Fruit fly (Drosophila melanogaster) whole organism, wandering third instar larva: Measurements from ENCODE around the gene CG42500.
A peak's percentile ranks its signal among the peaks of the same experiment; 100 is the strongest.

Experiments used
- Abd-B ChIP-seq: fragments of >200 bp; optimal IDR thresholded peaks from 2 replicates; lab custom pipeline; 2017; ENCODE audit warnings: missing biosample characterization, missing genetic modification characterization
- CG32264 ChIP-seq: fragments of 200-800 bp; sonication (Bioruptor generic); optimal IDR thresholded peaks from 2 replicates; lab custom pipeline; 2016; ENCODE audit warnings: missing biosample characterization, missing genetic modification characterization
- CG9705 ChIP-seq: fragments of 200-800 bp; sonication (Bioruptor generic); optimal IDR thresholded peaks from 2 replicates; lab custom pipeline; 2018; ENCODE audit warnings: missing biosample characterization, mild to moderate bottlenecking, missing genetic modification characterization
- CrebA ChIP-seq: fragments of 200-800 bp; sonication (Bioruptor generic); optimal IDR thresholded peaks from 2 replicates; lab custom pipeline; 2016; ENCODE audit warnings: missing biosample characterization, mild to moderate bottlenecking, missing genetic modification characterization, borderline replicate concordance
- Dfd ChIP-seq: fragments of >200 bp; optimal IDR thresholded peaks from 2 replicates; lab custom pipeline; 2017; ENCODE audit warnings: missing biosample characterization, missing genetic modification characterization
- Dif ChIP-seq: fragments of 200-275, 200-300 bp; sonication (Bioruptor generic); optimal IDR thresholded peaks from 2 replicates; lab custom pipeline; 2018; ENCODE audit warnings: missing biosample characterization, missing genetic modification characterization; ENCODE audit not compliant: partially characterized antibody
- GATAd ChIP-seq: sonication (Bioruptor generic); optimal IDR thresholded peaks from 2 replicates; lab custom pipeline; 2016; ENCODE audit warnings: missing biosample characterization, missing genetic modification characterization
- HLH106 ChIP-seq: fragments of 200-800 bp; optimal IDR thresholded peaks from 3 replicates; lab custom pipeline; 2019; ENCODE audit warnings: missing biosample characterization, mild to moderate bottlenecking, missing genetic modification characterization, moderate library complexity
- Hnf4 ChIP-seq: fragments of 200-800 bp; sonication (Bioruptor generic); optimal IDR thresholded peaks from 2 replicates; lab custom pipeline; 2016; ENCODE audit warnings: missing biosample characterization, mild to moderate bottlenecking, missing genetic modification characterization
- Hr78 ChIP-seq: fragments of >200 bp; optimal IDR thresholded peaks from 2 replicates; lab custom pipeline; 2017; ENCODE audit warnings: missing biosample characterization, missing genetic modification characterization
- Hr83 ChIP-seq: fragments of 200-300 bp; sonication (Bioruptor generic); optimal IDR thresholded peaks from 2 replicates; lab custom pipeline; 2016; ENCODE audit warnings: missing biosample characterization, mild to moderate bottlenecking, missing genetic modification characterization, moderate library complexity; ENCODE audit not compliant: poor library complexity, severe bottlenecking
- Jra ChIP-seq: sonication (Bioruptor generic); optimal IDR thresholded peaks from 2 replicates; lab custom pipeline; 2016; ENCODE audit warnings: missing biosample characterization, missing genetic modification characterization
- Mio ChIP-seq: sonication (Bioruptor generic); optimal IDR thresholded peaks from 2 replicates; lab custom pipeline; 2016; ENCODE audit warnings: missing biosample characterization, missing genetic modification characterization
- Myc ChIP-seq: fragments of >200 bp; optimal IDR thresholded peaks from 2 replicates; lab custom pipeline; 2017
- N ChIP-seq: fragments of >200 bp; optimal IDR thresholded peaks from 2 replicates; lab custom pipeline; 2018; ENCODE audit warnings: missing biosample characterization, missing external identifiers, missing genetic modification characterization
- OdsH ChIP-seq: fragments of 200-800 bp; sonication (Bioruptor generic); optimal IDR thresholded peaks from 2 replicates; lab custom pipeline; 2016; ENCODE audit warnings: missing biosample characterization, mild to moderate bottlenecking, missing genetic modification characterization
- Sp1 ChIP-seq: fragments of 200-800 bp; sonication (Bioruptor generic); optimal IDR thresholded peaks from 3 replicates; lab custom pipeline; 2019; ENCODE audit warnings: missing biosample characterization, mild to moderate bottlenecking, missing genetic modification characterization, moderate library complexity
- br ChIP-seq: fragments of 200-800 bp; sonication (Bioruptor generic); optimal IDR thresholded peaks from 2 replicates; lab custom pipeline; 2016; ENCODE audit warnings: missing biosample characterization, missing genetic modification characterization
- brk ChIP-seq: fragments of 200-800 bp; sonication (Bioruptor generic); optimal IDR thresholded peaks from 2 replicates; lab custom pipeline; 2016; ENCODE audit warnings: missing biosample characterization, mild to moderate bottlenecking, missing genetic modification characterization
- dl ChIP-seq, 2 experiments: fragments of 175-275, 200-275 bp in 1 of 2; fragments of 200-275 bp in 1 of 2; sonication (Bioruptor generic); optimal IDR thresholded peaks; lab custom pipeline; 2018; ENCODE audit warnings: mild to moderate bottlenecking in 2 of 2, missing biosample characterization in 2 of 2, missing genetic modification characterization in 2 of 2, moderate library complexity in 2 of 2; ENCODE audit not compliant: partially characterized antibody in 2 of 2, insufficient read depth in 1 of 2
- dmrt93B ChIP-seq: fragments of 200-800 bp; sonication (Bioruptor generic); optimal IDR thresholded peaks from 2 replicates; lab custom pipeline; 2018; ENCODE audit warnings: missing biosample characterization, mild to moderate bottlenecking, missing genetic modification characterization
- dsf ChIP-seq: sonication (Bioruptor generic); optimal IDR thresholded peaks from 2 replicates; lab custom pipeline; 2016; ENCODE audit warnings: missing biosample characterization, missing genetic modification characterization, borderline replicate concordance
- ey ChIP-seq: fragments of 200-800 bp; sonication (Bioruptor generic); optimal IDR thresholded peaks from 2 replicates; lab custom pipeline; 2016; ENCODE audit warnings: missing biosample characterization, missing genetic modification characterization
- foxo ChIP-seq, 2 experiments: fragments of 200-800 bp; sonication (Bioruptor generic); optimal IDR thresholded peaks; 2 replicates in 1 of 2; 3 replicates in 1 of 2; lab custom pipeline; 2016 to 2017; ENCODE audit warnings: missing biosample characterization in 2 of 2, missing genetic modification characterization in 2 of 2
- fru ChIP-seq: fragments of 200-800 bp; sonication (Bioruptor generic); optimal IDR thresholded peaks from 3 replicates; lab custom pipeline; 2016; ENCODE audit warnings: missing biosample characterization, mild to moderate bottlenecking, missing genetic modification characterization
- h ChIP-seq: fragments of 200-800 bp; sonication (Bioruptor generic); optimal IDR thresholded peaks from 3 replicates; lab custom pipeline; 2016; ENCODE audit warnings: missing biosample characterization, mild to moderate bottlenecking, missing genetic modification characterization
- jim ChIP-seq: fragments of 175-275, 200-325 bp; sonication (Bioruptor generic); optimal IDR thresholded peaks from 2 replicates; lab custom pipeline; 2016; ENCODE audit warnings: missing biosample characterization, mild to moderate bottlenecking, missing genetic modification characterization
- lola ChIP-seq: fragments of >200 bp; optimal IDR thresholded peaks from 2 replicates; lab custom pipeline; 2017; ENCODE audit warnings: missing biosample characterization, missing genetic modification characterization
- pan ChIP-seq: fragments of >200 bp; optimal IDR thresholded peaks from 2 replicates; lab custom pipeline; 2017
- psq ChIP-seq: fragments of 200-800 bp; sonication (Bioruptor generic); optimal IDR thresholded peaks from 3 replicates; lab custom pipeline; 2017; ENCODE audit warnings: missing biosample characterization, mild to moderate bottlenecking, missing genetic modification characterization, moderate library complexity
- sv ChIP-seq: fragments of 200-800 bp; sonication (Bioruptor generic); optimal IDR thresholded peaks from 3 replicates; lab custom pipeline; 2016; ENCODE audit warnings: missing biosample characterization, missing genetic modification characterization
- tai ChIP-seq: sonication (Bioruptor generic); optimal IDR thresholded peaks from 2 replicates; lab custom pipeline; 2016; ENCODE audit warnings: missing biosample characterization, missing genetic modification characterization
- usp ChIP-seq: fragments of >200 bp; optimal IDR thresholded peaks from 2 replicates; lab custom pipeline; 2017; ENCODE audit warnings: missing biosample characterization, missing genetic modification characterization

CG42500 gene

DNA sequence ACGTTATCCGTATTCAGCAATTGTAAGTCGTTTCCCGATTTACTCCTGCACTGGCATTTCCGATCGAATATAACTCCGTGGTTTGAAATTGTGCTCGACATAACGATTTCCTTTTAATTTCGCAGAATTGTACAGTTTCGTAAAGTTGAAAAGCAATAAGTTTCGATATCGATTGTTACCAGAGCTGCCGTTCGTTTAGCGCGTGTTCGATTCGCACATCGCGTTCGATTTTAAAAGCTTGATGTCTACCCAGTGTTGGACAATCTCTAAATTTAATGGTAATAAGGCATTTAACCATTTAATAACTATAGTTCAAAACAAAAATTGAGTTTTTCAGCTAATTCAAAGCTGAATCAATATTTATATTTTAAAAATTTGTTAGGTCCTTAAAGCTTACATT, 40.4 kb downstream of the CG42500 start, which contains the start of gene CG14357:
CG14357 (minus strand) TSS at position 101 of the 400 bp plus-strand sequence.
- TF ChIP-seq brk (GFP tag; lab: Kevin White, UChicago) (no peak), usp (GFP tag; lab: Kevin White, UChicago) (no peak), Hnf4 (no peak), Dfd (no peak), Jra (GFP tag; lab: Kevin White, UChicago) (no peak), sv (GFP tag; lab: Kevin White, UChicago) (no peak), Sp1 (GFP tag; lab: Kevin White, UChicago) (no peak), Mio (no peak), br (GFP tag; lab: Kevin White, UChicago) (no peak), dsf (GFP tag; lab: Kevin White, UChicago) (no peak), dmrt93B (GFP tag; lab: Kevin White, UChicago) (no peak), Abd-B (GFP tag; lab: Kevin White, UChicago) (no peak), dl (GFP tag; optimal IDR thresholded peaks at IDR 0.05; lab: Kevin White, UChicago; ENCODE audit: insufficient read depth in 1 of 2, partially characterized antibody in 2 of 2) (no peak), Hr78 (GFP tag; lab: Kevin White, UChicago) (no peak), CG32264 (GFP tag; lab: Kevin White, UChicago) (no peak), ey (GFP tag; lab: Kevin White, UChicago) (no peak), lola (no peak)
- TF ChIP-seq, all 38 proteins: peak for 0

DNA sequence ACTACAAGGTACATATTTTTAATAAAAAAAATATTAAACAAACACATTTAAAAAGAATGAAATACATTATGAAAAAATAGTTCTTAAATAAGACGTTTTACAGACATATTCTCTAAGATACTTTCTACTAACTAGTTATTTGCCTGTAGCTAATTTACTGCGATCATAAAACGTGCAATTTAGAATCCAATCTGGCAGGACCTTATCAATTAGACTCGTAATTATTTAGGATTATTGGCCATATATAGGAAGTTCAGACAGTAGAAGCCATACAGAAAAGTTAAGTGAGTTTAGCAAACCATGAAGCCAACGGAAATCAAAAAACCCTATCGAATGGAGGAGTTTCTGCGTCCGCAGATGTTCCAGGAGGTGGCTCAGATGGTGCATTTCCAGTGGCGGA, 43.3 kb downstream of the CG42500 start, which contains the start of gene Or88a:
Or88a (plus strand) TSS at position 301 of the 400 bp plus-strand sequence.
- no peak for TF ChIP-seq jim (GFP tag; lab: Kevin White, UChicago)
- no peak for TF ChIP-seq Dif
- TF ChIP-seq Hr78 (GFP tag; lab: Kevin White, UChicago), result no peak
- no peak for TF ChIP-seq lola
- no peak for TF ChIP-seq dsf (GFP tag; lab: Kevin White, UChicago)
- TF ChIP-seq psq (GFP tag; lab: Kevin White, UChicago), result no peak
- TF ChIP-seq Dfd, result no peak
- no peak for TF ChIP-seq Hnf4
- TF ChIP-seq OdsH (GFP tag; lab: Kevin White, UChicago), result no peak
- TF ChIP-seq foxo (GFP tag; optimal IDR thresholded peaks at IDR 0.05; lab: Kevin White, UChicago), result no peak
- no peak for TF ChIP-seq dmrt93B (GFP tag; lab: Kevin White, UChicago)

DNA sequence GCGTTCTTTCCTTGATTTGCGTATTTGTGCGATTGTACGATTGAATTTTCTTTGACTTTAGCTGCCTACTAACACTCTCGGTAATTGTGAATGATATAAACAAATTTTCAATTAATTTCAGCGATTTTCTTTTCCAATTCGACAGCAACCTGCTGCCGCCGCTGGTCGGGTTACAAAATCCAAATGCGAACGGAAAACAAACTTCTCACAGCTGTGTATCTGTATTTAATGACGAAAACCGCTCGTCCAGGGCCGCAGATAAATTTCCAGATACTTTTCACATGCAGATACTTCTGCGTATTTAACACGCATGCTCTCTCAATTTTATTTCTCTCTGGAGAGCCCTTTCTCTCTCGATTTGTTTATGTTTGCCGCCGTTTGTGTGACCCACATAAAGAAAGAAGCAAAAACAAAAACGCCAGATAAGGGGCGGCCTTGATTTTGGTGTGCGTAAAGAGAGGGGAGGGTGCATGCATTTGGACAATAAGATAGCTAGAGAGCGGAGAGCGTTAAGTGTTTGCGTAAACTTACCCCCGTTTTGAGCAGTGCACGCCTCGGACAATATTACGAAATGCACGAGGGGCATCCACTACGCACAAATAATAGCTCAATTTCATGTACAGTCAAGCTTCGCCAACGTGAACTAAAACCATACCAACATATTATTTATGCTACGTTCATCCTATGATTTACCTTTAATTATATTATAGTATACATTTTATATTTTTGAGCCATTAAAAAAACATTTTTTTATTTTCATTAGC, 44.1 kb downstream of the CG42500 start, which contains the start of gene CG12402:
CG12402 (minus strand) TSS at position 164 of the 764 bp plus-strand sequence.
- TF ChIP-seq h (GFP tag; lab: Kevin White, UChicago) (no peak), Hr83 (no peak), N (no peak), dsf (GFP tag; lab: Kevin White, UChicago) (no peak), fru (GFP tag; lab: Kevin White, UChicago) (peak; percentile 19), psq (GFP tag; lab: Kevin White, UChicago) (no peak), CrebA (GFP tag; lab: Kevin White, UChicago) (no peak), pan (lab: Kevin White, UChicago) (no peak), foxo (GFP tag; optimal IDR thresholded peaks at IDR 0.05; lab: Kevin White, UChicago) (peak in 1 of 2 experiments; percentile 13), br (GFP tag; lab: Kevin White, UChicago) (no peak), lola (no peak), jim (GFP tag; lab: Kevin White, UChicago) (no peak), Mio (no peak), sv (GFP tag; lab: Kevin White, UChicago) (peak; percentile 41), Hnf4 (no peak), brk (GFP tag; lab: Kevin White, UChicago) (no peak), GATAd (GFP tag; lab: Kevin White, UChicago) (no peak), HLH106 (no peak), Dif (peak; percentile 34), Jra (GFP tag; lab: Kevin White, UChicago) (no peak), tai (GFP tag; lab: Kevin White, UChicago) (no peak)
- TF ChIP-seq, all 38 proteins: peak for 4

DNA sequence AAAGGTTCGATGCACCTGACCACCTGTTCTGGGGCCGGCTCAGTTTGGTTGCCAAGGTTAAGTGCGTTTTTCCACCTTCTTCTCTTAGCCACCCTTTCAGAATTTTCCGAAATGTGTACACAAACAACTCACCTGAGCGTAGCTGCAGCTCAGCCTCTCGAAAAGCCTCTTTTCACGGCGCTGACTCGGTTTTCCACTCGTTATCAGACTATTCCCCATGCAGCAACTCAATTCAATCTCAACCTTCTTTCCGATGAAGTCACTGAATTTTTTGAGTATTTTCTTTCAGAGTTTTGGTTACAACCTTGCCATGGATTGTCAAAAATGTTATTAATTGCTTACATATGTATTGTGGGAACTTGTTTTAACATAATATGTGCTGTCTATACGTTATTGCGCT, 44.9 kb downstream of the CG42500 start:
- TF ChIP-seq Jra (GFP tag; lab: Kevin White, UChicago), result no peak
- TF ChIP-seq Myc (lab: Kevin White, UChicago), result no peak
- no peak for TF ChIP-seq brk (GFP tag; lab: Kevin White, UChicago)
- no peak for TF ChIP-seq usp (GFP tag; lab: Kevin White, UChicago)
- TF ChIP-seq tai (GFP tag; lab: Kevin White, UChicago), result no peak
- TF ChIP-seq CG9705 (GFP tag; lab: Kevin White, UChicago), result no peak
- no peak for TF ChIP-seq dl (GFP tag; optimal IDR thresholded peaks at IDR 0.05; lab: Kevin White, UChicago; ENCODE audit: insufficient read depth in 1 of 2, partially characterized antibody in 2 of 2)
- no peak for TF ChIP-seq psq (GFP tag; lab: Kevin White, UChicago)
- no peak for TF ChIP-seq CG32264 (GFP tag; lab: Kevin White, UChicago)
- TF ChIP-seq dmrt93B (GFP tag; lab: Kevin White, UChicago), result no peak
